Fruit fly (Drosophila melanogaster) ovary, adult (tissue): ENCODE measurements around the gene lft.
A peak's percentile ranks its signal among the peaks of the same experiment; 100 is the strongest.

Experiments
- CG17801 ChIP-seq: fragments of 200-800 bp; optimal IDR thresholded peaks from 2 replicates; lab custom pipeline; 2019; ENCODE audit warnings: missing biosample characterization, mild to moderate bottlenecking, missing genetic modification characterization, moderate library complexity; ENCODE audit not compliant: partially characterized antibody

The lft gene

DNA sequence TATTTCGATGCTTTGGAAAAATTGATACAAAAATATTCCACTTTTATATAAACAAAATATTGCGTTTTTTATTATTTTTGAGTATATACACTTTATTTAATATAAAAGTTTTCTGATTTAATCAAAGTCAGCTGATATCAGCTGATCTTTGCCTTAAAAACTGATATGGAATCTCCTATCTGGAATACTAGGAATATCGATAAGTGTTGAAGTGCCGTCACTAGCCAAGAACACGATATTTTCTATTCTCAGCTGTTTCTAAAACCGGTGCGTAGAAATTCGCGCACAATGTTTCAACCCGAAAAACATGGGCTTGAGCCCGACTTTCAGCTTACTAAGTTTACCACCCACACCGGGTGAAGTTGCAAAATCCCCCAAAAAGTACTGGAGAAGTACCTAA lies 21.8 kb upstream of the lft start, which contains the start of gene Sps2:
Gene Sps2, plus strand, starts transcription at position 124 of the 400 bp plus-strand sequence.
- TF ChIP-seq CG17801 (GFP tag; lab: Kevin White, UChicago), result peak; percentile 33

DNA sequence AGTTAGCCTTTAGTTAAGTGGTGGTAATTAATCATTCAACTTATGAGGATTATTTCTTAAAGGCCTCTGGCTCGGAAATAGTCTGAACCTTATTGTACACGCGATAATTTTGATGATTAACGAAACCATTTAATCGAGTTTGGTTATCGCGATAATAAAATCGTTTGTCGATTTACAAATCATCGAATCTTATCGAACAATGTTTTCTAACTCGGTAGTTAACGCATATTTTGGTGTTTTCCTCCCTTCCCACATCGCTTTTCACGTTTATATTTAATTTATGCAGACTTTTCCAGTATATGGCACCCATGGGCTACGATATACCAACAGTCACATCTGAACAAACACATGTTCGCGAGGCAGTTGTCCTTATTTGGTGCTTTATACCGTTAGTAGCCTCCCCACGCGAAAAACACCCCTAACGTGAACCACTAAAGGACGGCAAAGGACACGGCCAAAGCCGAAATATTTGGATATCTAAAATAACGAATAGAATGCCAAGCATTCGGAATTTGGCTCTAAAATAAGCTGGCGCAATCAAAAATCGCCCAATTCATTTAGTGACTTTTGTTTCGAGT lies 20.2 kb upstream of the lft start, which contains the start of gene Frmd5:
Gene Frmd5, plus strand, starts transcription at position 414 of the 578 bp plus-strand sequence.
- TF ChIP-seq CG17801 (GFP tag; lab: Kevin White, UChicago), result no peak

DNA sequence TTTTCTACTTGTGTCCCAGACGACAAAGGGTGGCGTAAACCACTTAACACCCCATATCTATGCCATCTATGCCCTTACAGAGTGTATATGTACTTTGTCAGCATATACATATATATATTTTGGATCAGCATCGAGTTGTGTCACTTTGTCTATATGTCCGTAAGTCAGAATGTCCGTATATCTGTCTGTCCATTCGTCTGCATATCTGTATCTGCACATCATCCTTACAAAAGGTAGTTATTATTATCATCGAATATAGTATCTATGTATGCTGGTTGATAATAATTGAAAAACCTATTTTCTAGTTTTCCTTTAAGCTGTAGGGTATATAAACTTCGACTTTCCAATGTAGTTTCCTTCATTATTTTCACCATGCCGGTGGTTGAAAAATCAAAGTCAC lies 13.1 kb upstream of the lft start:
- TF ChIP-seq CG17801 (GFP tag; lab: Kevin White, UChicago), result no peak

DNA sequence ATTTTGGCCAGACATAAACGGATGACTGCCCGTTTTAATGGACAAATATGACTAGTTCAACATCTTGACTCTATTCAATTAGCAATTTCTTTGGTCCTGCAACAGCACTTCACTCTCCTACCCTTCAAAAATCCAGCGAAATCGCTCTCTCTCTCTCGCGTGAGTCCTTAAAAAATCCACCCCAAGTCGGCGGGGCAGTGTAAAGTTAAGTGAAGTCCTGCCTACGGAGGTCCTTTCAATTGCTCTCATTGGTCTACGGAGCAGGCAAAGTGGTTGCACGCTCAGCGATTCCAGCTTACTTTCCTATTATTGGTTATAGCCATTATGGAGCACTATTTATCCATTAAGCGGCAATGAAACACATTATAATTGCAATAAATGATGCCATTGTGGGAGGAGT lies 10.4 kb upstream of the lft start, which contains the start of gene CG34367:
Gene CG34367, minus strand, starts transcription at position 35 of the 400 bp plus-strand sequence.
- TF ChIP-seq CG17801 (GFP tag; lab: Kevin White, UChicago), result no peak

DNA sequence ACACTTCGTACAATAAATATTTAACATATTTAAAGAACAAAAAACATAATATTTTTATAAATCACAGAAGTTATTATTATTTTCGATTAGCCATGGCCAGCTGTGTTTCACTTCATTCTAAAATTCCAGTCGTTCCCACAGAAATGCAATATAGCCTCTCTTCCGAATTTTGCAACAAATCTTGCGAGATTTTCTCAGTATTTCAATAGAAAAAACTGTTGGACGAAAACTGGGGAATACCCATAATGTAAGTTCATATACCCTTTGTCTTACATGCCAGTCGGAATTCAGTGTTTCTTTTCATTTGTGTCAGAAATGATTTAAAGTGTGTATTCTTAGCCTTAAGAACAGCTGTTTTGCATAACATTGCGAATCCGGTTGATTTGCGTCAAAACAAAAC lies 7.8 kb upstream of the lft start, which contains the start of the genes CtsL4 and ClpP:
Gene CtsL4, minus strand, starts transcription at position 90 of the 400 bp plus-strand sequence.
Gene ClpP, plus strand, starts transcription at position 288 of the 400 bp plus-strand sequence.
- no peak for TF ChIP-seq CG17801 (GFP tag; lab: Kevin White, UChicago)

DNA sequence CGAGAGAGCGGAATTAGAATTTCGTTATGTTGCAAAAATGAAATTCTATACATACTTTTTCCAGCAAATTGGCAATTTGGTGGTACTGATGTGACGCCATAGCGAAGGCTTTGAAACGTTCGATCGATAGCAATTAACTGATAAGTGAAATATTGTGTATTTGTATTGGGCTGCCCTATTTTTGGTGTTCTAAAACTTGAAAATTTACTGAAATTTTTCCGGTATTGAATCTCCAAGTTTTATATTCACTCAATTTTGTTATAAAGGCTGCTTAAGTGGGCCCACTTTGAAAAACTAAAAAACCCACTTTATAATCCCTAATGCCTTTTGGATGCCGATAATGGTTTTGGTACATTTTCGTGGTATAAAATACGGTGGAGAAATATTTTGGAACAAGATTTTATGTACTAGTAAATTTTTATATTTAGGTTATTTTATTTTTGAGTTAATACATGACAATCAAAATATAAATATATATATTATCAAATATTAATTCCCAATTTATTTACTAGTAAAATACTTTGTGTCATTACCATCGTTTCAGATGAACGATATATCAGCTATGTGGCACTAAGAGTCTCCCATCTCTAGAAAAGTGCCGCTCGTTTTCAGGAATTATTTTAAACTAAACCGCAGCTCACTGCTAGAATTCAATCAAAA lies 1.7 kb upstream of the lft start, which contains the start of the genes Cand1 and pim:
Gene Cand1, minus strand, starts transcription at position 300 of the 660 bp plus-strand sequence.
Gene pim, plus strand, starts transcription at position 582 of the 660 bp plus-strand sequence.
- no peak for TF ChIP-seq CG17801 (GFP tag; lab: Kevin White, UChicago)

DNA sequence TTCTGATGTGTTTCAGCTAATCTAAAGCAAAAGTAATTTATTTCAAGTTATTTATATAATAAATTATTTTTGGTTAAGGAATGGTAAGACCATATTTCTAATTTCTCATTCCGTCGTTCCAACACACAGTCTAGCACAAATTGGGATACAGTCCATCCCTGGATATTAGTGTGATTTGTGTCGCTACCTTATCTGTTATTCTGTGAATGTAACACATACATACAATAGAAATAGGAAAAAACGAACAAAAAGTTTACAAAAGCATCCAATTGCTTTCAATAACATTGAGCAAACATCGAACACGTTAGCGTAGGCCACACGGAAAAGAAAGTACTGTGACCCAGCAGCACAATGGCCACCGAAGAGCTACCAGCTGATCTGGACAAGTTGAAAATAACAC lies 2.3 kb downstream of the lft start, which contains the start of gene CG5056:
Gene CG5056, plus strand, starts transcription at position 168 of the 400 bp plus-strand sequence.
- peak; percentile 67 for TF ChIP-seq CG17801 (GFP tag; lab: Kevin White, UChicago)

DNA sequence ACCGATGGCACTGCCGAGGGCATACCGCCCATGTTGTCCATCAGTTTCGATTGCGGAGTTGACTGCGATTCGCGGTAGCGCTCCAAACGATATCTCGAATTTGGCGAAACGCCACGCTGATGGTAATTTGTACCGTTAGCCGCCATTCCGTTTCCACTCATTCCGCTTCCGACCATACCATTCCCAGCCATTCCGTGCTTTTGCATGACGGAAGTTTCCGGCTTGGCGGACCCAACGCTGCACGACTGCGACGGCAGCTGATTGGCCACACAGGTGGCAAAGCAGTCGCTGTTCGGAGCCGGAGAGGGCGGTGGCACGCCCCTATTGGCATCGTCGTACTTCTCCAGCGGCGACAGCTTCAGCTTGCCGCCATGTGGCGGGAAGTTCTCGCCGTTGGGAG lies 8.0 kb downstream of the lft start:
- TF ChIP-seq CG17801 (GFP tag; lab: Kevin White, UChicago), result no peak

DNA sequence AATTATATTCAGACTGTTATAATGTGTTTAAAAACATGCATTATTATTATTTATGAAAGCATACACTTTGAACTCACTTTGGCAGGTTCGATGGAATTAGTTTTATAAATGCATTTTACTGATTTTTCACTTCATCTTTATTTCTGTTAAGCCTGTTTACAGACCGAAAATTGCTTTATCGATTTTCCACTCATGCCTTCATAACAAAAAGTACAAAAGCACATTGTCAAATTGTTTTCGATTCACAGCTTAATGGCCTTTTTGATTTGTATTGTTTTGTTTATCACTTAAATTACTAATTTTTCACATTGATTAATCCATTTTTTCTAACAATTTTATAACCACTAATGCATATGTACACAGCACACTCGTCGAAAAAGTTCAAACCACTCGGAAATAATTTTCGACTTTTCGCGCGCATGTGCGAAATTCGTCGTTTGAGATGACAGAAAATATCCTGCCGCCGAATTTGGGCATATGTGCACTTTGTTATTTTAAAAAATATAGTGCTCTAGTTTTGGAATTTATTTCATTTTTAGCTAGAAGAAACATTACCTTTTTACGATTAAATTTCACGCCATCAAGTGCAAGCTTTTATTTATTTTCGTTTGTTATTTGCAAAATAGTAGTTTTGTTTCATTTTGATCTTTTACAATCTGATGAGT lies 9.5 kb downstream of the lft start, which contains the start of gene rho-5:
Gene rho-5, minus strand, starts transcription at position 296 of the 665 bp plus-strand sequence.
- TF ChIP-seq CG17801 (GFP tag; lab: Kevin White, UChicago), result no peak

DNA sequence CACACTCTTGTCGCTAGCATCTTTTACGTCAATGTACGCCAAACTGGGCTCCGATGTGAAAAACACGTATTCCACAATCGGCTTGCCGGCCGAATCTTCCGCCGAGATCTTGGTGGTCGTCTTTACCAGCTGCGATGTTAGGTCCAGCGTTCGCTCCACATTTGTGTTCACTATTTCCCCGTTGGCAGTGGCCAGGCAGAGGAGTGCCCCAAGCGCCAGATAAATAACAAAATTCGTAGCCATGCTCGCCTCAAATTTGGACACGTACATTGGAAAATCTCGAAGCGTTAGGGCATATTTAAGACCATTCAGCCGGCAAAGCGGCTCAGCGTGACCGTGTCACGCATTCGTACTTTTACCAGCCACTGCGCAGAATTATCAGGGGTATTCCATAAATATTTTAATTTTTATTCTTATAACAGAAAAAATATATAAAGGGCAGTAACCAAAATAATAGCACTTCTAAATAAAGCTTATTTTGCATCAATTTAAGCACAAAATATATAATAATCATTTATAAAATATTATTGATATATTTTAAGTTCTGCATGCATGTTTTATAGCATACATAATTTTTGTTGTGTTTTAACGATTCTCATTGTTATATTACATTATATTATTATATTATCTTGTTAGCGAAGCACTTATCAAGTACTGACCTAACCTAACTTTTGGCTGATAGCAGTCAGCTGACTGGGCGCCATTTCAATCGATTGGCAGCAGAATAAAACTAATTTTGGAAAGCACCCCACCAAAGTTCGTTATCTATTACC lies 11.4 kb downstream of the lft start, which contains the start of the genes CG33303 and dpr19:
Gene CG33303, minus strand, starts transcription at position 294 of the 773 bp plus-strand sequence.
Gene dpr19, plus strand, starts transcription at position 705 of the 773 bp plus-strand sequence.
- TF ChIP-seq CG17801 (GFP tag; lab: Kevin White, UChicago), result peak; percentile 59

DNA sequence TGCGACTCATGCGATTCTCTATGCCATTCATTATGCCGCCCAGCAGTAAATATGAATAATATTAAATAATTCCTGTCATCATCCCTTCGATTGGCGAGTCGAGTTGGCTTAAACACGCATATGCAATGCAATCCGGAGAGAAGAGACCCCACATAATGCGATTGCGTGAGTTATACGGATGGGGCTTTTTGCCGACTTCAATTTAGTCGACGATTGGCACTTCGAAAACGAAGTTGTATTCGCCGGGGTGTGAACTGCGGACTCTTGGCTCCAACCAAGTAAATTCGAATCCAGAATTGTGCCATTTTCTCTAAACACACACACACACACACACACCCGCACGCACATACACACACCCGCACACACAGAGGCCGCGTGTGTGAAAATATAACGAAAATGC lies 12.0 kb downstream of the lft start:
- no peak for TF ChIP-seq CG17801 (GFP tag; lab: Kevin White, UChicago)

DNA sequence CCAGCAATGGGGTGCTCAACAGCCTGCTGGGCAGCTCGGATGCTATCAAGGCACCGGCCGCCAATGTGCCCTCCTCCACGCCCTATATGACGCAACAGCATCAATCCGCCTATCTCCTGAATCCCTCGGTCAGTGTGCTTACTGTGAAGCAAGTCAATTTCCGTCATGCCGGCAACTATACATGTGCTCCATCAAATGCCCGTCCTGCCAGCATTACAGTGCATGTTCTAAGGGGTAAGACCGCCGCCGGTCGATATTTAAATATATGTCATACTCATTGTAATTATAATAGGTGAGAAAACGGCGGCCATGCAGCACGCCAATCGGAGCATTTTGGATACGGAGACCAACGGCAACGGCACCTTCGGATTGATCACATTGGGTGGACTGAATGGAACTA lies 14.4 kb downstream of the lft start:
- TF ChIP-seq CG17801 (GFP tag; lab: Kevin White, UChicago), result no peak

DNA sequence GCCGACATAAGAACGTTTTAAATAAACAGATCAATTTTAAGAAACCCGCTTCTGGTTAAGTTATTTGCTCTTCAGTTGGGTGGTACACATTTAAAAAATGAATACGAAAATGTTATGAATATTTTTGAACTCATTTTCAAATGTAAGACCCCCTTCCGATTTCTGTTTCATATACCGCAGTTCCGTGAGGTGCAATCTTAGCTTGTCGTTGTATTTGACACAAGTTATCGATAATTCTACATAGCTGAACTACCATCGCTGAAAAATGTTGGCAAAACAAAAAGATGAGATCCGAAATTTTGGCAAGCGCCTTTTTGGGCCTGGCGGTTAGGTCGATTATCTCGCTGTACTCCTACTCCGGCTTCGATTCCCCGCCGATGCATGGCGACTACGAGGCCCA lies 15.6 kb downstream of the lft start, which contains the start of gene gny:
Gene gny, plus strand, starts transcription at position 239 of the 400 bp plus-strand sequence.
- no peak for TF ChIP-seq CG17801 (GFP tag; lab: Kevin White, UChicago)

DNA sequence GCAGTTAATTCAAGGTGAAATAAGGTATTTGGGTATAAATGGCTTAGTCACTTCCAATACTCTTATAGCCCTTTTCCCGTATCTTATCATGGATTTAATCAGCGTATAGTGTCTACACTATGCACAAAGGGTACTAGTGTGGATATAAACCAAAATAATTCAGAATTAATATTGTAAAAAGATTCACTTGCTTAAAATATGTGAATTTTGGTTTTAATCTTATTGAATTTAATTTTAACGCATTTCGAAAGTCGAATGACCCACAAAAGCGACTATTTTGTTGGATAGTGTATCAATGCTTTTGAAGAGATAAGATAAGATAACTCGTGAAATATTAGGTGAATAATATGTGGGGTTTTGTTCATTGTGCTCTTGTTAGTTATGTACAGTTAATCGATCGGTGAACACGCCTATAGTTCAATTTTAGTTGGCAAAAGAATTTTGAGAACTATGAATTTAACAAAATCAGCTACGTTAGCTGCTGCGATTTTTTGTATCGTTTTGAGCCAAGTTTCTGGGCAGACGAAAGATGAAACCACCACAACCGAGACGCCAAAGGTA lies 17.7 kb downstream of the lft start, which contains the start of gene CG5096:
Gene CG5096, plus strand, starts transcription at position 374 of the 561 bp plus-strand sequence.
- peak; percentile 33 for TF ChIP-seq CG17801 (GFP tag; lab: Kevin White, UChicago)
